Worm (Caenorhabditis elegans) whole organism, early embryonic: ENCODE results near the gene C24A3.4.

ENCODE experiments used
- B0310.2 ChIP-seq: sonication (generic microtip); optimal IDR thresholded peaks from 2 replicates; lab custom pipeline; 2016; ENCODE audit warnings: mild to moderate bottlenecking, missing genetic modification characterization, missing compliant biosample characterization
- F13C5.2 ChIP-seq: sonication (generic microtip); optimal IDR thresholded peaks from 2 replicates; lab custom pipeline; 2017; ENCODE audit warnings: mild to moderate bottlenecking, missing genetic modification characterization, inconsistent platforms, missing compliant biosample characterization
- aly-1 ChIP-seq: sonication (generic microtip); optimal IDR thresholded peaks from 2 replicates; lab custom pipeline; 2016; ENCODE audit warnings: missing genetic modification characterization, missing compliant biosample characterization
- ama-1 ChIP-seq: fragments of 150-350 bp; optimal IDR thresholded peaks from 2 replicates; lab custom pipeline; 2014
- ceh-13 ChIP-seq: fragments of 200-800 bp; sonication (Bioruptor generic); optimal IDR thresholded peaks from 2 replicates; lab custom pipeline; 2018; ENCODE audit warnings: mild to moderate bottlenecking, missing genetic modification characterization, missing compliant biosample characterization
- ceh-36 ChIP-seq: sonication (generic microtip); optimal IDR thresholded peaks from 2 replicates; lab custom pipeline; 2016; ENCODE audit warnings: missing genetic modification characterization, inconsistent platforms, missing compliant biosample characterization
- ets-7 ChIP-seq: sonication (generic microtip); optimal IDR thresholded peaks from 2 replicates; lab custom pipeline; 2016; ENCODE audit warnings: missing genotype, missing genetic modification characterization, missing compliant biosample characterization
- flt-1 ChIP-seq: fragments of 200-800 bp; sonication (Bioruptor generic); IDR thresholded peaks from 2 replicates; pipeline ENCODE4 v1.3.6; 2022; ENCODE audit warnings: missing genetic modification characterization, missing compliant biosample characterization
- hmbx-1 ChIP-seq: sonication (generic microtip); optimal IDR thresholded peaks from 2 replicates; lab custom pipeline; 2016; ENCODE audit warnings: mild to moderate bottlenecking, missing genetic modification characterization, missing compliant biosample characterization
- hmg-4 ChIP-seq: fragments of 200-800 bp; sonication (Bioruptor generic); optimal IDR thresholded peaks from 2 replicates; lab custom pipeline; 2018; ENCODE audit warnings: mild to moderate bottlenecking, missing genetic modification characterization, missing compliant biosample characterization
- hnd-1 ChIP-seq: sonication (generic microtip); optimal IDR thresholded peaks from 2 replicates; lab custom pipeline; 2016; ENCODE audit warnings: missing genetic modification characterization, missing compliant biosample characterization
- pes-1 ChIP-seq: fragments of 200-800 bp; sonication (Bioruptor generic); IDR thresholded peaks from 2 replicates; pipeline ENCODE4 v1.3.6; 2022; ENCODE audit warnings: missing genetic modification reagents, missing genetic modification characterization, missing compliant biosample characterization
- scrt-1 ChIP-seq: fragments of 200-800 bp; sonication (Bioruptor generic); IDR thresholded peaks from 2 replicates; pipeline ENCODE4 v1.3.6; 2022; ENCODE audit warnings: missing genetic modification characterization, missing compliant biosample characterization
- sea-1 ChIP-seq: fragments of 200-800 bp; sonication (Bioruptor generic); conservative IDR thresholded peaks from 2 replicates; pipeline ENCODE4 v1.3.6; 2022; ENCODE audit warnings: missing genetic modification characterization, missing compliant biosample characterization
- tbx-11 ChIP-seq: fragments of 200-800 bp; sonication (Bioruptor generic); IDR thresholded peaks from 2 replicates; pipeline ENCODE4 v1.3.6; 2022; ENCODE audit warnings: missing genetic modification characterization, missing compliant biosample characterization
- tbx-37 ChIP-seq: fragments of 200-800 bp; sonication (Bioruptor generic); conservative IDR thresholded peaks from 2 replicates; pipeline ENCODE4 v1.3.6; 2022; ENCODE audit warnings: missing genetic modification reagents, missing genetic modification characterization, missing compliant biosample characterization
- tra-4 ChIP-seq: sonication (generic microtip); optimal IDR thresholded peaks from 2 replicates; lab custom pipeline; 2017; ENCODE audit warnings: missing genetic modification characterization, missing compliant biosample characterization

The C24A3.4 gene

ce11 chrX:8991856-8992456, at the start of gene C24A3.4:
Gene C24A3.4, plus strand, starts transcription at chrX:8992406.
- TF ChIP-seq B0310.2 (tag; lab: Kevin White, UChicago), result no peak
- no peak for TF ChIP-seq sea-1 (GFP tag; lab: Robert Waterston, UW)
- no peak for TF ChIP-seq aly-1 (tag; lab: Kevin White, UChicago)
- no peak for TF ChIP-seq hmg-4
- TF ChIP-seq ama-1 (lab: Kevin White, UChicago), result no peak
- TF ChIP-seq ceh-13, result no peak
- TF ChIP-seq tbx-11 (GFP tag; lab: Robert Waterston, UW), result no peak

DNA sequence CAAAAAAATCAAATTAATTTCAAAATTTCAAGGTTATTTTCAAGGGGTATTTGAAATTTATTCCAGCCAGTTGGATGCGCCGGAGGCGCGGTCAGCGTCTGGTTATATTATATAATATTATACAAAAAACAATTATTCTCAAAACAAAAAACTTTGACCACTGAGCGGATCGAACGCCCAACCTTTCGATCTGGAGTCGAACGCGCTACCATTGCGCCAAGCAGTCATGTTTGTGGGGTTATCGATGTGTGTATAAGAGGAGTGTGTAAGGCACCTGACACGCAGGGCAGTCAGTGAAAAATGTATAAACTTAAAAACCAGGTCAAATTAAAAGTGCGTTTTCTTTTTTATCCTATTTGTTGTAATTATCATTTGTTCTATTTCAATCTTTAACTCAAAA, 48.1 kb upstream of the C24A3.4 start:
- peak; percentile 68; the same call in 1 of the 2 replicates for TF ChIP-seq tbx-37 (GFP tag; lab: Robert Waterston, UW)
- no peak for TF ChIP-seq B0310.2 (tag; lab: Kevin White, UChicago)
- TF ChIP-seq hnd-1 (tag; lab: Kevin White, UChicago), result peak; percentile 15
- peak; percentile 86 for TF ChIP-seq tbx-11 (GFP tag; lab: Robert Waterston, UW)
- no peak for TF ChIP-seq aly-1 (tag; lab: Kevin White, UChicago)
- TF ChIP-seq hmbx-1 (tag; lab: Kevin White, UChicago), result no peak
- no peak for TF ChIP-seq ceh-13
- 0 out of 2 replicates have a peak, but pooled peaks have one; percentile 9 for TF ChIP-seq sea-1 (GFP tag; lab: Robert Waterston, UW)
- no peak for TF ChIP-seq tra-4 (tag; lab: Kevin White, UChicago)
- TF ChIP-seq F13C5.2 (tag; lab: Kevin White, UChicago), result no peak
- no peak for TF ChIP-seq ets-7 (tag; lab: Kevin White, UChicago)
- TF ChIP-seq ceh-36, result peak; percentile 34
- peak; percentile 87 for TF ChIP-seq pes-1 (GFP tag; lab: Robert Waterston, UW)
- peak; percentile 78 for TF ChIP-seq scrt-1 (GFP tag; lab: Robert Waterston, UW)
- TF ChIP-seq ama-1 (lab: Kevin White, UChicago), result no peak
- TF ChIP-seq flt-1 (GFP tag; lab: Robert Waterston, UW), result peak; percentile 65; the same call in 1 of the 2 replicates
- peak; percentile 37 for TF ChIP-seq hmg-4

DNA sequence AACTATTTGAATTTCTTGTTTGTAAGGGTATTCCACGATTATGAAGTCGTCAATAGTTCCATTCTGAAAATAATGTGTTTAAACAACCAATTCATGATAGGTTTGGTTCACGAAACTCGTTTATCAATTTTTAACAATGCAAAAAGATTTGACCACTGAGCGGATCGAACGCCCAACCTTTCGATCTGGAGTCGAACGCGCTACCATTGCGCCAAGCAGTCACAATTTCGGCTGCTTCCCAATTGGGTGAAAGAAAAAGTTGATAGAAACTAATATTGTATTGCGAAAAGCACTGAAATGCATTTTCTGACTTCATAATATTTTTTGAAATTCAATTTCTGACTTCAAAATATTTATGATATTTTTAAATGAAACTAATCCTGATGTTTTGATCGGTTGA, 47.2 kb upstream of the C24A3.4 start:
- TF ChIP-seq hmbx-1 (tag; lab: Kevin White, UChicago) (no peak), sea-1 (GFP tag; lab: Robert Waterston, UW) (no peak), tbx-11 (GFP tag; lab: Robert Waterston, UW) (no peak), scrt-1 (GFP tag; lab: Robert Waterston, UW) (no peak), ama-1 (lab: Kevin White, UChicago) (no peak), tbx-37 (GFP tag; lab: Robert Waterston, UW) (no peak), ceh-13 (no peak), hmg-4 (no peak), ceh-36 (no peak), pes-1 (GFP tag; lab: Robert Waterston, UW) (no peak)

DNA sequence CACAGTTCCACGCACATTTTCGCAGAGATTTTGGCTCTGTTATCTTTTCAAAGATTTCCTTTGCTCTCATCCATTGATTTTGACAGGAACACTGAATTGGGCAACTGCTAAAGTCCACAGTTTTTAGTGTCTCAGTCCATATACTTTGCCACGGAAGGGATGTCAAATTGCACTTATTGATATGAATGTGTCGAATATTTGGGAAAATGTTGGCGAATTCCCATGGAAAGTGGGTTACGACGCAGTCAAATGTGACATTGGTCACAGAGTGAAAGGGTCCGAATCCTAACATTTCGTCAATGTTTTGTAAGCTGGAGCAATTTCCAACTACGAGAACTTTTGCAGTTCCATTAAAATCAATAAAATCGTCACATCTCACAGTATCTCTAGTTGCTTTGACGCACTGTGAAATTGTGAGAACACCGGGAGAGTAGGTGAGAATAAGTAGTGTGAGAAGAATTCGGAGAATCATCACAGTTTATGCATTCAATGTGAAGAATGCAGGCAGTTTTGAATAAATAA, 41.6 kb upstream of the C24A3.4 start, which contains the start of gene trk-1:
Gene trk-1 (minus strand): TSS at position 472 of the 522 bp plus-strand sequence.
- no peak for TF ChIP-seq B0310.2 (tag; lab: Kevin White, UChicago)
- TF ChIP-seq ceh-13, result no peak
- TF ChIP-seq hmg-4, result no peak
- TF ChIP-seq ceh-36, result no peak
- no peak for TF ChIP-seq flt-1 (GFP tag; lab: Robert Waterston, UW)
- TF ChIP-seq scrt-1 (GFP tag; lab: Robert Waterston, UW), result no peak

- TF ChIP-seq hmg-4, result no peak
- TF ChIP-seq tbx-11 (GFP tag; lab: Robert Waterston, UW), result no peak
- no peak for TF ChIP-seq ets-7 (tag; lab: Kevin White, UChicago)
- no peak for TF ChIP-seq tbx-37 (GFP tag; lab: Robert Waterston, UW)
- no peak for TF ChIP-seq pes-1 (GFP tag; lab: Robert Waterston, UW)
- no peak for TF ChIP-seq B0310.2 (tag; lab: Kevin White, UChicago)
- no peak for TF ChIP-seq hmbx-1 (tag; lab: Kevin White, UChicago)
- no peak for TF ChIP-seq tra-4 (tag; lab: Kevin White, UChicago)
- TF ChIP-seq F13C5.2 (tag; lab: Kevin White, UChicago), result no peak
- TF ChIP-seq ceh-36, result no peak
- no peak for TF ChIP-seq flt-1 (GFP tag; lab: Robert Waterston, UW)
- no peak for TF ChIP-seq sea-1 (GFP tag; lab: Robert Waterston, UW)
- TF ChIP-seq aly-1 (tag; lab: Kevin White, UChicago), result no peak
- TF ChIP-seq ama-1 (lab: Kevin White, UChicago), result no peak
- no peak for TF ChIP-seq scrt-1 (GFP tag; lab: Robert Waterston, UW)
- no peak for TF ChIP-seq ceh-13
- TF ChIP-seq hnd-1 (tag; lab: Kevin White, UChicago), result no peak
Measured at ce11 chrX:8952007-8952406, 40.2 kb upstream of the C24A3.4 start.

ce11 chrX:8953011-8953410, 39.2 kb upstream of the C24A3.4 start:
- TF ChIP-seq hmbx-1 (tag; lab: Kevin White, UChicago), result no peak
- no peak for TF ChIP-seq tra-4 (tag; lab: Kevin White, UChicago)
- TF ChIP-seq ama-1 (lab: Kevin White, UChicago), result no peak
- no peak for TF ChIP-seq flt-1 (GFP tag; lab: Robert Waterston, UW)
- TF ChIP-seq hmg-4, result no peak
- TF ChIP-seq scrt-1 (GFP tag; lab: Robert Waterston, UW), result no peak

- TF ChIP-seq tra-4 (tag; lab: Kevin White, UChicago) (no peak), tbx-37 (GFP tag; lab: Robert Waterston, UW) (no peak), aly-1 (tag; lab: Kevin White, UChicago) (no peak), sea-1 (GFP tag; lab: Robert Waterston, UW) (no peak), F13C5.2 (tag; lab: Kevin White, UChicago) (no peak), ets-7 (tag; lab: Kevin White, UChicago) (no peak)
Measured at ce11 chrX:8955808-8956207, 36.4 kb upstream of the C24A3.4 start.
